Fruit fly (Drosophila melanogaster): ENCODE measurements around the gene CG17376.

The CG17376 gene

DNA sequence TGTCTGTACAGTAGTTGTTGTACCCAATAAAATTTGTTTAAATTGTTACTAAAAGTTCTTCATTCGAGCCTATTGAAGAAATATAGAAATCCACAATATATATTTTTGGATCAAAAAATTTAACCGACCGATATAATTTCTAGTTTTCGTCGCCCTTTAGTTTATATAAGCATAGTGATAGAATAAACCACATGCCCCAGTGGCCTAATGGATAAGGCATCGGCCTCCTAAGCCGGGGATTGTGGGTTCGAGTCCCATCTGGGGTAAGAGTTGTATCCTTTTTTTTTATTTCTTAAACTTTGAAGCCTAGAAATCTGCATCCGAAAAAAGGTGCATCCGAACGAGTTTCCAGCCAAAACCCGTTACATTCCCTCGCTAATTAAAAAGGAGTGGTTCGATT lies 1.1 kb downstream of the CG17376 start:
- no peak for TF ChIP-seq toe (GFP tag; optimal IDR thresholded peaks at IDR 0.05)
- TF ChIP-seq CG12768 (GFP tag; optimal IDR thresholded peaks at IDR 0.05): no peak
- no peak for TF ChIP-seq kay (GFP tag; ENCODE audit: borderline replicate concordance)
- TF ChIP-seq ovo (GFP tag; optimal IDR thresholded peaks at IDR 0.05): no peak
- no peak for TF ChIP-seq Hr96 (GFP tag; optimal IDR thresholded peaks at IDR 0.05)
- no peak for TF ChIP-seq bab1 (GFP tag; optimal IDR thresholded peaks at IDR 0.05)
- no peak for TF ChIP-seq Mnt (GFP tag; optimal IDR thresholded peaks at IDR 0.05)
- TF ChIP-seq CG11617 (GFP tag; optimal IDR thresholded peaks at IDR 0.05): no peak

DNA sequence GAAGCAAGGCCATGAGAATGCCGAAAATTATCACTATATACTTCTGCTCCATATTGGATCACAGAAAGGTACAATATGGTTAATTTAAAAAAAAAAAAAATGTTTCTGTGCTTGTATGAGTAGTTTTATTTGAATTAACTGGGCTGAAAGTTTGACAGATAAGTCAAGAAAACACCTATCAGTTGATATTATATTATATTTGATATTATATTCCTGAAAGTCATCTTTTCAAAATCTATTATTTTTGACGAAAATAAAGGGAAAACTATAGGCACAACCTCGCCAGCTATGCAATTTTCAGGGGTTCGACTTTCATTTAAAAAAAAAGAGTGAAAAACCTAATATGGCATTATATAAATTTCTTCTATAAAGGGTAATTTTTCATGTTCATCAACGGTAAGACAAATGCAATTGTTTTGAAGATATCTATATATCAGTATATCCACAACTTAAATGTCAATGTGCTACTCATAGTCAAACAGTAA lies 1.9 kb downstream of the CG17376 start, which contains the start of the genes nrv2 and CG43610:
TSS of gene nrv2 (minus strand) at position 101 of the 485 bp plus-strand sequence.
TSS of gene CG43610 (plus strand) at position 435 of the 485 bp plus-strand sequence.
- TF ChIP-seq CG33017 (tag; optimal IDR thresholded peaks at IDR 0.05): no peak
- peak; percentile 45 for TF ChIP-seq kay (GFP tag; ENCODE audit: borderline replicate concordance)

DNA sequence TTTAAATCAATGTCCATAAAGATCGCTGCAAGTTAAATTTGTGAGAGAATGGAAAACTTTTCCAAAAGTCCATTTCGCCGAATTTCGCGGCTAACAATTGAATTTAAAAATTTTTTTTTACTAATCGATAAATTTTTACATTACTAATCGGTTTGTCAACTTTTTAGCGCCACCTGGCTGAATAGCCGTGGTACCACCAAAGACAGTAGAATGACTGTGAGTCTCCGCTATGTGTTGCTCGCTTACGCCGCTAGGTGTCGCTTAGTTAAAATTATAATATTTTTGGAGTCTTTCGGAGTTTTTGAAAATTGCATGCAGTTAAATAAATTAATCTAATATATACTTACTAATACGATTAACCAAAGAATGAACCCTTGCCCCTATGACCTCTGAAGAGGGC lies 3.3 kb downstream of the CG17376 start:
- TF ChIP-seq Hr96 (GFP tag; optimal IDR thresholded peaks at IDR 0.05) (no peak), pad (GFP tag; optimal IDR thresholded peaks at IDR 0.05) (peak; percentile 19), ovo (GFP tag; optimal IDR thresholded peaks at IDR 0.05) (peak; percentile 30), toe (GFP tag; optimal IDR thresholded peaks at IDR 0.05) (peak; percentile 30), CG1620 (GFP tag; optimal IDR thresholded peaks at IDR 0.05) (peak; percentile 56), tj (GFP tag; optimal IDR thresholded peaks at IDR 0.05) (no peak), CG11617 (GFP tag; optimal IDR thresholded peaks at IDR 0.05) (no peak), cnc (optimal IDR thresholded peaks at IDR 0.05) (no peak), Mnt (GFP tag; optimal IDR thresholded peaks at IDR 0.05) (no peak), Clk (GFP tag; optimal IDR thresholded peaks at IDR 0.05) (no peak), Crg-1 (GFP tag; optimal IDR thresholded peaks at IDR 0.05) (no peak), CG14711 (tag; optimal IDR thresholded peaks at IDR 0.05) (no peak), cic (GFP tag; optimal IDR thresholded peaks at IDR 0.05) (no peak), CG7101 (tag; optimal IDR thresholded peaks at IDR 0.05) (peak; percentile 30), CG5204 (GFP tag; optimal IDR thresholded peaks at IDR 0.05) (no peak), bab1 (GFP tag; optimal IDR thresholded peaks at IDR 0.05) (peak; percentile 16), CG7045 (GFP tag; optimal IDR thresholded peaks at IDR 0.05) (no peak), kay (GFP tag; ENCODE audit: borderline replicate concordance) (no peak), CG12768 (GFP tag; optimal IDR thresholded peaks at IDR 0.05) (no peak), CG33017 (tag; optimal IDR thresholded peaks at IDR 0.05) (no peak)

DNA sequence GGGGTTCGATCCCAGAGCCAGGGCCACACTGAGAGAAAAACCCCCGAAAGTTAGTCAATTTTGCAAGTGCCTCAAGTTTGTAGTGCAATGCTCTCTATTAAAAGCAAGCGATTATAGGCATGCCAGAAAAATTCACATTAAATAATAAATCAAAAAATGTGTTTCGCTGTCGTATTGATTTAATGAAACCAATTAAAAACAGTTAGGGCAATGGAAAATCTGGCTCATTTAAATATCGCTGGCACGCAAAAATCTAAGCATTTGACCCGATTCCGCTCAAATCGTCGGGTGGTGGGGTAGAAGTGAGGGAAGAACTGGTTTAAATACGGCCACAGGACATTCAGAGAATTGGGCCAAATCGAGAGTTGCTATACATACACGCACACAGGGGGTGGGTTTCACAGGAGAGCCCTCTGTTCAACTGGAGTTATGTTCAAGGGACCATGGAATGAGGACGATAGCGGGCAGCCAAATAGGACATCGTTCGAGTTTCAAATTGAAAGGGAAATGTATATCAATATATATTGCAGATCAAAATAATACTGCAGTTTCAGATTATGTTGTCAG lies 5.7 kb downstream of the CG17376 start:
- peak; percentile 46 for TF ChIP-seq kay (GFP tag; ENCODE audit: borderline replicate concordance)
- TF ChIP-seq bab1 (GFP tag; optimal IDR thresholded peaks at IDR 0.05): no peak

- TF ChIP-seq bab1 (GFP tag; optimal IDR thresholded peaks at IDR 0.05) (peak; percentile 30), Clk (GFP tag; optimal IDR thresholded peaks at IDR 0.05) (no peak)
These were observed 6.3 kb downstream of the CG17376 start for dm6 chr2L:6794418-6794793.

DNA sequence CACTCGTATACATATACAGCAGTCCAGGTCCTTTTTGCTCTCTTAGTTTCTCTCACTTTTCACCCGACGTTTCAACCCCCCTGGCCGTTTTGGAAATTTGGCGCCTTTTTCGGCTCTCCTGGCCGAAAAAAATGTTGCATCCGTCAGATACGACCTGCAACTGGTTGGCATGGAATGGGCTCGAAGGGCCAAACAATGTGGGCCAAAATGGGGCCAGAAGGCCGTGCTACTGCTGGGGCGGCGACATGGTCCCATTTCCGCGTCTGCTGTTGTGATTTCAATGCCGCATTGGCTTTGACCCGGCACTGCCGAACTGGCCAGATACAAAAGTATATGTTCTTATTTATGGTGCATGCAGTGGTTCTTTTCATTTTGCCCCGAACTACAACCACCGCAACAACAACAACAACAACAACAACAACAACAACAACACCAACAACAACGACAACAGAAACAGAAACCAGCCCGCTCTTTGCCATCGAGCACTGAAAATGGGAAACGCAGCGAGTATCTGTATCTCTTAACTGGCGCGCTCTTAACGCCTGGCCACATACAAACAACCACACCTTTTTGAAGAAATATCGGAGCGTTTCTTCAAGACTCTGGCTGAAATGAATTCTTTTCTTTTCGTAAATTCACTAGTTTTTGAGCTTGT lies 6.8 kb downstream of the CG17376 start:
- no peak for TF ChIP-seq bab1 (GFP tag; optimal IDR thresholded peaks at IDR 0.05)
- TF ChIP-seq cnc (optimal IDR thresholded peaks at IDR 0.05): no peak
- TF ChIP-seq CG33017 (tag; optimal IDR thresholded peaks at IDR 0.05): no peak
- no peak for TF ChIP-seq CG12768 (GFP tag; optimal IDR thresholded peaks at IDR 0.05)
- TF ChIP-seq tj (GFP tag; optimal IDR thresholded peaks at IDR 0.05): no peak
- no peak for TF ChIP-seq CG1620 (GFP tag; optimal IDR thresholded peaks at IDR 0.05)
- TF ChIP-seq CG7101 (tag; optimal IDR thresholded peaks at IDR 0.05): no peak
- no peak for TF ChIP-seq Crg-1 (GFP tag; optimal IDR thresholded peaks at IDR 0.05)
- no peak for TF ChIP-seq toe (GFP tag; optimal IDR thresholded peaks at IDR 0.05)
- no peak for TF ChIP-seq Mnt (GFP tag; optimal IDR thresholded peaks at IDR 0.05)
- no peak for TF ChIP-seq Clk (GFP tag; optimal IDR thresholded peaks at IDR 0.05)
- no peak for TF ChIP-seq CG11617 (GFP tag; optimal IDR thresholded peaks at IDR 0.05)
- no peak for TF ChIP-seq CG7045 (GFP tag; optimal IDR thresholded peaks at IDR 0.05)
- TF ChIP-seq pad (GFP tag; optimal IDR thresholded peaks at IDR 0.05): no peak
- TF ChIP-seq CG14711 (tag; optimal IDR thresholded peaks at IDR 0.05): no peak
- no peak for TF ChIP-seq CG5204 (GFP tag; optimal IDR thresholded peaks at IDR 0.05)

dm6 chr2L:6791845-6792443 lies 8.8 kb downstream of the CG17376 start:
- no peak for TF ChIP-seq bab1 (GFP tag; optimal IDR thresholded peaks at IDR 0.05)
- TF ChIP-seq kay (GFP tag; ENCODE audit: borderline replicate concordance): peak; percentile 79
- no peak for TF ChIP-seq tj (GFP tag; optimal IDR thresholded peaks at IDR 0.05)
- peak; percentile 11 for TF ChIP-seq CG12768 (GFP tag; optimal IDR thresholded peaks at IDR 0.05)
- peak; percentile 6 for TF ChIP-seq cic (GFP tag; optimal IDR thresholded peaks at IDR 0.05)
- TF ChIP-seq Hr96 (GFP tag; optimal IDR thresholded peaks at IDR 0.05): no peak
